Fruit fly (Drosophila melanogaster): ENCODE results near the gene tim.

dm6 chr2L:3524729-3525181 is 16.8 kb upstream of the tim start, which contains the start of gene CG8852:
- TF ChIP-seq CG31627 (GFP tag; optimal IDR thresholded peaks at IDR 0.05) = no peak
- no peak for TF ChIP-seq pdm3 (GFP tag; optimal IDR thresholded peaks at IDR 0.05)
- TF ChIP-seq CG8632 (GFP tag; optimal IDR thresholded peaks at IDR 0.05) = no peak
- TF ChIP-seq CG6792 (GFP tag; optimal IDR thresholded peaks at IDR 0.05) = no peak
- TF ChIP-seq Sox14 (GFP tag; optimal IDR thresholded peaks at IDR 0.05) = no peak
- no peak for TF ChIP-seq CG10669 (GFP tag; optimal IDR thresholded peaks at IDR 0.05)
- no peak for TF ChIP-seq CG1621 (tag; optimal IDR thresholded peaks at IDR 0.05)
- TF ChIP-seq Lpt (GFP tag; optimal IDR thresholded peaks at IDR 0.05) = no peak
- TF ChIP-seq CG6854 (GFP tag; optimal IDR thresholded peaks at IDR 0.05) = no peak
- no peak for TF ChIP-seq achi (GFP tag; optimal IDR thresholded peaks at IDR 0.05)
- TF ChIP-seq CG16779 (tag; optimal IDR thresholded peaks at IDR 0.05) = no peak
